Fruit fly (Drosophila melanogaster) whole organism, embryonic: ENCODE measurements around the gene CG42699.

Source experiments
- Antp ChIP-seq: fragments of 200-800 bp; sonication (Bioruptor generic); optimal IDR thresholded peaks from 3 replicates; lab custom pipeline; 2016; ENCODE audit warnings: missing biosample characterization, missing genetic modification characterization
- B-H1 ChIP-seq: fragments of 200-800 bp; sonication (Bioruptor generic); IDR thresholded peaks from 3 replicates; pipeline ENCODE4 v1.3.6; 2022; ENCODE audit warnings: missing biosample characterization, missing genetic modification characterization
- CG10543 ChIP-seq: fragments of 200-800 bp; sonication (Bioruptor generic); optimal IDR thresholded peaks from 3 replicates; lab custom pipeline; 2017; ENCODE audit warnings: missing biosample characterization, mild to moderate bottlenecking, missing genetic modification characterization, moderate library complexity
- CG11560 ChIP-seq: fragments of 200-800 bp; sonication (Bioruptor generic); IDR thresholded peaks from 3 replicates; pipeline ENCODE4 v1.3.6; 2022; ENCODE audit warnings: missing biosample characterization, missing genetic modification characterization
- CG11695 ChIP-seq: fragments of 200-800 bp; sonication (Bioruptor generic); IDR thresholded peaks from 3 replicates; pipeline ENCODE4 v1.3.6; 2022; ENCODE audit warnings: missing biosample characterization, missing genetic modification characterization
- CG12155 ChIP-seq: fragments of 200-800 bp; sonication (Bioruptor generic); optimal IDR thresholded peaks from 3 replicates; lab custom pipeline; 2016; ENCODE audit warnings: missing biosample characterization, missing genetic modification characterization
- CG12219 ChIP-seq: fragments of 200-800 bp; sonication (Bioruptor generic); optimal IDR thresholded peaks from 3 replicates; lab custom pipeline; 2018; ENCODE audit warnings: missing biosample characterization, mild to moderate bottlenecking, missing genetic modification characterization
- CG17361 ChIP-seq: fragments of 200-800 bp; sonication (Bioruptor generic); IDR thresholded peaks from 3 replicates; pipeline ENCODE4 v1.3.6; 2022; ENCODE audit warnings: missing biosample characterization, missing genetic modification characterization
- CG1792 ChIP-seq: fragments of 200-800 bp; sonication (Bioruptor generic); optimal IDR thresholded peaks from 2 replicates; lab custom pipeline; 2016; ENCODE audit warnings: missing biosample characterization, missing genetic modification characterization
- CG2199 ChIP-seq: fragments of 200-800 bp; sonication (Bioruptor generic); IDR thresholded peaks from 3 replicates; pipeline ENCODE4 v1.3.6; 2022; ENCODE audit warnings: missing biosample characterization, missing genetic modification characterization
- CG30431 ChIP-seq: fragments of 200-800 bp; sonication (Bioruptor generic); optimal IDR thresholded peaks from 2 replicates; lab custom pipeline; 2017; ENCODE audit warnings: missing biosample characterization, missing genetic modification characterization
- CG4328 ChIP-seq: fragments of 200-800 bp; sonication (Bioruptor generic); optimal IDR thresholded peaks from 3 replicates; lab custom pipeline; 2017; ENCODE audit warnings: missing biosample characterization, missing genetic modification reagents, missing genetic modification characterization
- CG6654 ChIP-seq: fragments of 200-800 bp; sonication (Bioruptor generic); optimal IDR thresholded peaks from 2 replicates; lab custom pipeline; 2017; ENCODE audit warnings: missing biosample characterization, mild to moderate bottlenecking, missing genetic modification characterization
- CG6683 ChIP-seq: fragments of 200-800 bp; sonication (Bioruptor generic); optimal IDR thresholded peaks from 2 replicates; lab custom pipeline; 2017; ENCODE audit warnings: missing biosample characterization, mild to moderate bottlenecking, missing genetic modification characterization, missing genetic modification reagents
- CG7372 ChIP-seq: fragments of 200-800 bp; sonication (Bioruptor generic); IDR thresholded peaks from 2 replicates; pipeline ENCODE4 v1.3.6; 2022; ENCODE audit warnings: missing biosample characterization, missing genetic modification characterization
- CHES-1-like ChIP-seq: fragments of 200-800 bp; sonication (Bioruptor generic); optimal IDR thresholded peaks from 2 replicates; lab custom pipeline; 2016; ENCODE audit warnings: missing biosample characterization, missing genetic modification characterization
- Chrac-16 ChIP-seq: fragments of 200-800 bp; sonication (Bioruptor generic); optimal IDR thresholded peaks from 3 replicates; lab custom pipeline; 2016; ENCODE audit warnings: missing biosample characterization, missing genetic modification characterization
- Dad ChIP-seq: fragments of 200-800 bp; sonication (Bioruptor generic); optimal IDR thresholded peaks from 3 replicates; lab custom pipeline; 2016; ENCODE audit warnings: missing biosample characterization, missing genetic modification characterization
- Dref ChIP-seq: fragments of 200-800 bp; sonication (Bioruptor generic); IDR thresholded peaks from 2 replicates; pipeline ENCODE4 v1.3.6; 2022; ENCODE audit warnings: missing biosample characterization, missing genetic modification characterization
- E2f2 ChIP-seq: fragments of 200-800 bp; sonication (Bioruptor generic); IDR thresholded peaks from 2 replicates; pipeline ENCODE4 v1.3.6; 2022; ENCODE audit warnings: missing biosample characterization, missing genetic modification characterization
- GATAe ChIP-seq: fragments of 200-800 bp; sonication (Bioruptor generic); conservative IDR thresholded peaks from 2 replicates; pipeline ENCODE4 v1.3.6; 2022; ENCODE audit warnings: missing biosample characterization, missing genetic modification characterization
- Hey ChIP-seq: fragments of 200-800 bp; sonication (Bioruptor generic); optimal IDR thresholded peaks from 3 replicates; lab custom pipeline; 2018; ENCODE audit warnings: missing biosample characterization, mild to moderate bottlenecking, missing genetic modification characterization
- Rfx ChIP-seq: fragments of 200-800 bp; sonication (Bioruptor generic); IDR thresholded peaks from 2 replicates; pipeline ENCODE4 v1.3.6; 2022; ENCODE audit warnings: missing biosample characterization, missing genetic modification characterization
- Rx ChIP-seq: fragments of 200-800 bp; sonication (Bioruptor generic); IDR thresholded peaks from 2 replicates; pipeline ENCODE4 v1.3.6; 2022; ENCODE audit warnings: missing biosample characterization, missing genetic modification characterization
- Sox102F ChIP-seq: fragments of 200-800 bp; sonication (Bioruptor generic); optimal IDR thresholded peaks from 2 replicates; lab custom pipeline; 2018; ENCODE audit warnings: missing biosample characterization, mild to moderate bottlenecking, missing genetic modification characterization, moderate library complexity
- YL-1 ChIP-seq: fragments of 200-800 bp; sonication (Bioruptor generic); optimal IDR thresholded peaks from 3 replicates; lab custom pipeline; 2017; ENCODE audit warnings: missing biosample characterization, mild to moderate bottlenecking, missing genetic modification characterization
- al ChIP-seq: fragments of 200-800 bp; sonication (Bioruptor generic); IDR thresholded peaks from 2 replicates; pipeline ENCODE4 v1.3.6; 2022; ENCODE audit warnings: missing biosample characterization, missing genetic modification characterization
- bsh ChIP-seq, 2 experiments: fragments of 200-800 bp; sonication (Bioruptor generic); optimal IDR thresholded peaks; 2 replicates each; lab custom pipeline; 2017 to 2018; ENCODE audit warnings: mild to moderate bottlenecking in 2 of 2, missing biosample characterization in 2 of 2, missing genetic modification characterization in 2 of 2, moderate library complexity in 1 of 2
- chinmo ChIP-seq: fragments of 200-800 bp; sonication (Bioruptor generic); IDR thresholded peaks from 4 replicates; pipeline ENCODE4 v1.3.6; 2022; ENCODE audit warnings: missing biosample characterization, missing genetic modification characterization; ENCODE audit not compliant: partially characterized antibody
- crc ChIP-seq: fragments of 200-800 bp; sonication (Bioruptor generic); optimal IDR thresholded peaks from 2 replicates; lab custom pipeline; 2016; ENCODE audit warnings: missing biosample characterization, missing genetic modification characterization
- dmrt99B ChIP-seq: fragments of 200-800 bp; sonication (Bioruptor generic); optimal IDR thresholded peaks from 2 replicates; lab custom pipeline; 2018; ENCODE audit warnings: missing biosample characterization, mild to moderate bottlenecking, missing genetic modification characterization, moderate library complexity
- emc ChIP-seq: fragments of 200-800 bp; sonication (Bioruptor generic); optimal IDR thresholded peaks from 2 replicates; lab custom pipeline; 2016; ENCODE audit warnings: missing biosample characterization, missing genetic modification characterization
- eyg ChIP-seq: fragments of 200-800 bp; sonication (Bioruptor generic); optimal IDR thresholded peaks from 3 replicates; lab custom pipeline; 2016; ENCODE audit warnings: missing biosample characterization, missing genetic modification characterization
- gro ChIP-seq: fragments of 200-800 bp; sonication (Bioruptor generic); optimal IDR thresholded peaks from 2 replicates; lab custom pipeline; 2016; ENCODE audit warnings: missing biosample characterization, missing genetic modification characterization
- gsb-n ChIP-seq: fragments of 200-800 bp; sonication (Bioruptor generic); optimal IDR thresholded peaks from 3 replicates; lab custom pipeline; 2018; ENCODE audit warnings: missing biosample characterization, mild to moderate bottlenecking, missing genetic modification characterization
- lmd ChIP-seq: fragments of 200-800 bp; sonication (Bioruptor generic); IDR thresholded peaks from 2 replicates; pipeline ENCODE4 v1.3.6; 2022; ENCODE audit warnings: missing biosample characterization, missing genetic modification characterization
- luna ChIP-seq: fragments of 200-800 bp; sonication (Bioruptor generic); optimal IDR thresholded peaks from 2 replicates; lab custom pipeline; 2016; ENCODE audit warnings: missing biosample characterization, missing genetic modification characterization
- onecut ChIP-seq: fragments of 200-800 bp; sonication (Bioruptor generic); IDR thresholded peaks from 2 replicates; pipeline ENCODE4 v1.3.6; 2022; ENCODE audit warnings: missing biosample characterization, missing genetic modification characterization
- pb ChIP-seq: fragments of 200-800 bp; sonication (Bioruptor generic); optimal IDR thresholded peaks from 3 replicates; lab custom pipeline; 2016; ENCODE audit warnings: missing biosample characterization, missing genetic modification characterization
- psq ChIP-seq: fragments of 200-800 bp; sonication (Bioruptor generic); optimal IDR thresholded peaks from 2 replicates; lab custom pipeline; 2017; ENCODE audit warnings: missing biosample characterization, missing genetic modification characterization
- pum ChIP-seq: fragments of 200-800 bp; sonication (Bioruptor generic); optimal IDR thresholded peaks from 2 replicates; lab custom pipeline; 2016; ENCODE audit warnings: missing biosample characterization, missing genetic modification characterization
- seq ChIP-seq: fragments of 200-800 bp; sonication (Bioruptor generic); IDR thresholded peaks from 2 replicates; pipeline ENCODE4 v1.3.6; 2022; ENCODE audit warnings: missing biosample characterization, missing genetic modification characterization
- slou ChIP-seq: fragments of 200-800 bp; sonication (Bioruptor generic); optimal IDR thresholded peaks from 3 replicates; lab custom pipeline; 2016; ENCODE audit warnings: missing biosample characterization, missing genetic modification characterization
- sr ChIP-seq: fragments of 200-800 bp; sonication (Bioruptor generic); IDR thresholded peaks from 3 replicates; pipeline ENCODE4 v1.3.6; 2022; ENCODE audit warnings: missing biosample characterization, missing genetic modification characterization
- sug ChIP-seq: fragments of 200-800 bp; optimal IDR thresholded peaks from 2 replicates; lab custom pipeline; 2019; ENCODE audit warnings: missing biosample characterization, mild to moderate bottlenecking, missing genetic modification characterization, moderate library complexity
- twi ChIP-seq: fragments of 200-800 bp; optimal IDR thresholded peaks from 2 replicates; lab custom pipeline; 2019; ENCODE audit warnings: missing biosample characterization, mild to moderate bottlenecking, missing genetic modification characterization, moderate library complexity
- unc-4 ChIP-seq: fragments of 200-800 bp; sonication (Bioruptor generic); IDR thresholded peaks from 2 replicates; pipeline ENCODE4 v1.3.6; 2022; ENCODE audit warnings: missing biosample characterization, missing genetic modification characterization; ENCODE audit not compliant: partially characterized antibody
- zen ChIP-seq: fragments of 200-800 bp; sonication (Bioruptor generic); optimal IDR thresholded peaks from 3 replicates; lab custom pipeline; 2018; ENCODE audit warnings: missing biosample characterization, mild to moderate bottlenecking, missing genetic modification characterization, moderate library complexity
- zf30C ChIP-seq: fragments of 200-800 bp; sonication (Bioruptor generic); optimal IDR thresholded peaks from 3 replicates; lab custom pipeline; 2018; ENCODE audit warnings: missing biosample characterization, mild to moderate bottlenecking, missing genetic modification characterization

Gene CG42699

DNA sequence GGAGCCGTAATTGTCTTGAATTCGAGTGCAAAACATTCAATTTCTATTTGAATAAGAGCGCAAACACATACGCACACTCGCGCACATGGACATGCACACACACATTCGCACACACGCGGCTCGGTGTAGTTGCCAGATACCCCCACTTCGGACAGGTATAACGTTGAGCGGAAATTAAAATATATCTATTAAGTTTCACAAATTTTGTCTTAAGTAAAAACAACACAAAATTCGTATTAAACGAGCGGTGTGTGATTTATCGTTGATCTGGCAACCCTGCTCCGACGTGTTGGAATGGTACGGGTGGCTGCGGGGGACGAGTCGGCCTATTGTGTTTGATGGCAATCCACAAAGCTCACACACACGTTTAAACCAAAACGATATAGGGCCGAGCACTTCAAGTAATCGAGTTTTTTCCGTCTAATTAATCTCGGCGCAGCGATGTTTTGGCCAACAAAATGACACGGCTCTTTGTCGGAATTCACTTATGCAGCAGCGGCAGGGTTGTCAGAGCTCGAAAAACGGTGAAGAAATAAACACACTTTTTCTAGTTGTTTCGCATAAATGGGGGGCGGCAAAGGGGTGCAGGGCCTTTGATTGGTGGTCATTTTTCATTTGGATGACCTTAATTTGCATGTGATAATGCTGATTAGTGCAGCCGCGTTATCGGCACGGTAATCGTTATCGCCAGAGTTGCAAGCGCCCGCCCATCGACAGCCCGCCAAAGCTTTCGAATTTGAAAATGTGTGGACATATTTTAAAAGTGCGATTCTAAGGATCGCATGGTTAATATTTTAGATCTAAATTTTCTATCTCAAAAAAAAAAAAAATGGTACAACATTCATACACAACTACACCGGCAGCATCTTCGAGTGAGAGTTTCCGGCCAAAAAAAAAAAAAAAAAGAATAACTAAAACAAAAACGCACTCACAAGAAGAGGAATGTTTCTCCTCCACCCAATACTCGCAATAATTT is 18.2 kb upstream of the CG42699 start (continued):
- TF ChIP-seq emc (no peak), Dref (GFP tag; lab: Robert Waterston, UW) (peak; percentile 75), CG1792 (GFP tag; lab: Kevin White, UChicago) (no peak), gsb-n (tag; lab: Kevin White, UChicago) (no peak), unc-4 (GFP tag; lab: Robert Waterston, UW) (peak; percentile 15; the same call in 1 of the 2 replicates), seq (peak; percentile 74), zf30C (GFP tag; lab: Kevin White, UChicago) (no peak), Rx (peak; percentile 74), sr (GFP tag; lab: Robert Waterston, UW) (peak; percentile 36; the same call in 1 of the 3 replicates), CG17361 (GFP tag; lab: Robert Waterston, UW) (peak; percentile 66; the same call in 2 of the 3 replicates), Rfx (peak; percentile 90), CG6683 (peak; percentile 48), pum (GFP tag; lab: Kevin White, UChicago) (peak; percentile 48), CG10543 (GFP tag; lab: Kevin White, UChicago) (peak; percentile 79), sug (peak; percentile 67), CG4328 (peak; percentile 75), CG30431 (GFP tag; lab: Kevin White, UChicago) (peak; percentile 67), YL-1 (GFP tag; lab: Kevin White, UChicago) (peak; percentile 36), B-H1 (GFP tag; lab: Robert Waterston, UW) (peak; percentile 61), CG12155 (GFP tag; lab: Kevin White, UChicago) (peak; percentile 63), zen (tag; lab: Kevin White, UChicago) (peak; percentile 35), Sox102F (GFP tag; lab: Kevin White, UChicago) (peak; percentile 78), slou (GFP tag; lab: Kevin White, UChicago) (peak; percentile 50), CG2199 (GFP tag; lab: Robert Waterston, UW) (no peak), CHES-1-like (GFP tag; lab: Kevin White, UChicago) (no peak), Chrac-16 (GFP tag; lab: Kevin White, UChicago) (peak; percentile 57), Antp (GFP tag; lab: Kevin White, UChicago) (peak; percentile 17), al (GFP tag; lab: Robert Waterston, UW) (peak; percentile 61), pb (GFP tag; lab: Kevin White, UChicago) (no peak), dmrt99B (tag; lab: Kevin White, UChicago) (peak; percentile 75), E2f2 (GFP tag; lab: Robert Waterston, UW) (peak; percentile 85), GATAe (GFP tag; lab: Robert Waterston, UW) (no peak), CG11695 (GFP tag; lab: Robert Waterston, UW) (peak; percentile 76), Hey (tag; lab: Kevin White, UChicago) (peak; percentile 51), twi (peak; percentile 37), onecut (GFP tag; lab: Robert Waterston, UW) (peak; percentile 77), CG7372 (GFP tag; lab: Robert Waterston, UW) (peak; percentile 65), crc (peak; percentile 18), chinmo (GFP tag; lab: Robert Waterston, UW) (0 out of 4 replicates have a peak, but pooled peaks have one; percentile 9), gro (peak; percentile 48), lmd (GFP tag; lab: Robert Waterston, UW) (peak; percentile 72), CG11560 (tag; lab: Robert Waterston, UW) (peak; percentile 46; the same call in 1 of the 3 replicates), luna (GFP tag; lab: Kevin White, UChicago) (no peak), Dad (GFP tag; lab: Kevin White, UChicago) (no peak), CG12219 (GFP tag; lab: Kevin White, UChicago) (peak; percentile 76), eyg (no peak), CG6654 (GFP tag; lab: Kevin White, UChicago) (peak; percentile 12), bsh (GFP tag; optimal IDR thresholded peaks at IDR 0.05; lab: Kevin White, UChicago) (peak; percentile 63 to 77), psq (GFP tag; lab: Kevin White, UChicago) (no peak)
